Fruit fly (Drosophila melanogaster) whole organism, embryonic: ENCODE results near the gene wda.

Experiments used
- CG12071 ChIP-seq: fragments of 200-800 bp; sonication (Bioruptor generic); optimal IDR thresholded peaks from 3 replicates; lab custom pipeline; 2018; ENCODE audit warnings: missing biosample characterization, mild to moderate bottlenecking, missing genetic modification characterization
- CG12299 ChIP-seq: fragments of 200-800 bp; sonication (Bioruptor generic); optimal IDR thresholded peaks from 2 replicates; lab custom pipeline; 2018; ENCODE audit warnings: missing biosample characterization, mild to moderate bottlenecking, missing genetic modification characterization
- CG18599 ChIP-seq: fragments of 200-800 bp; sonication (Bioruptor generic); optimal IDR thresholded peaks from 3 replicates; lab custom pipeline; 2017; ENCODE audit warnings: missing biosample characterization, missing genetic modification characterization, mild to moderate bottlenecking, moderate library complexity, missing genetic modification reagents
- CG32772 ChIP-seq: fragments of 200-800 bp; sonication (Bioruptor generic); IDR thresholded peaks from 2 replicates; pipeline ENCODE4 v1.3.6; 2022; ENCODE audit warnings: missing biosample characterization, missing genetic modification characterization
- CG3995 ChIP-seq: fragments of 200-800 bp; sonication (Bioruptor generic); optimal IDR thresholded peaks from 3 replicates; lab custom pipeline; 2016; ENCODE audit warnings: missing biosample characterization, missing genetic modification characterization
- CG4282 ChIP-seq: fragments of 200-800 bp; sonication (Bioruptor generic); optimal IDR thresholded peaks from 2 replicates; lab custom pipeline; 2016; ENCODE audit warnings: missing biosample characterization, missing genetic modification characterization
- CG5180 ChIP-seq: fragments of 200-800 bp; sonication (Bioruptor generic); optimal IDR thresholded peaks from 3 replicates; lab custom pipeline; 2017; ENCODE audit warnings: missing biosample characterization, missing genetic modification characterization, mild to moderate bottlenecking, moderate library complexity, missing genetic modification reagents
- CG6175 ChIP-seq: fragments of 200-800 bp; sonication (Bioruptor generic); IDR thresholded peaks from 3 replicates; pipeline ENCODE4 v1.3.6; 2022; ENCODE audit warnings: missing biosample characterization, missing genetic modification characterization
- CG6654 ChIP-seq: fragments of 200-800 bp; sonication (Bioruptor generic); optimal IDR thresholded peaks from 2 replicates; lab custom pipeline; 2017; ENCODE audit warnings: missing biosample characterization, mild to moderate bottlenecking, missing genetic modification characterization
- CG7357 ChIP-seq: fragments of 200-800 bp; sonication (Bioruptor generic); IDR thresholded peaks from 3 replicates; pipeline ENCODE4 v1.3.6; 2022; ENCODE audit warnings: missing biosample characterization, missing genetic modification characterization
- CG8290 ChIP-seq, 3 experiments: fragments of 200-800 bp; sonication (Bioruptor generic); optimal IDR thresholded peaks; 2 replicates each; lab custom pipeline; 2016 to 2019; ENCODE audit warnings: missing biosample characterization in 3 of 3, missing genetic modification characterization in 3 of 3, mild to moderate bottlenecking in 2 of 3, moderate library complexity in 1 of 3
- CG9727 ChIP-seq: fragments of 200-800 bp; sonication (Bioruptor generic); optimal IDR thresholded peaks from 3 replicates; lab custom pipeline; 2017; ENCODE audit warnings: missing biosample characterization, mild to moderate bottlenecking, missing genetic modification characterization
- Dek ChIP-seq: fragments of 200-800 bp; sonication (Bioruptor generic); optimal IDR thresholded peaks from 3 replicates; lab custom pipeline; 2019; ENCODE audit warnings: missing biosample characterization, mild to moderate bottlenecking, missing genetic modification characterization, moderate library complexity
- Doc3 ChIP-seq: fragments of 200-800 bp; sonication (Bioruptor generic); IDR thresholded peaks from 3 replicates; pipeline ENCODE4 v1.3.6; 2022; ENCODE audit warnings: missing biosample characterization, missing genetic modification characterization; ENCODE audit not compliant: partially characterized antibody
- H2.0 ChIP-seq: fragments of 200-800 bp; sonication (Bioruptor generic); IDR thresholded peaks from 2 replicates; pipeline ENCODE4 v1.3.6; 2022; ENCODE audit warnings: missing biosample characterization, missing genetic modification characterization
- HmgD ChIP-seq: fragments of 200-800 bp; sonication (Bioruptor generic); optimal IDR thresholded peaks from 3 replicates; lab custom pipeline; 2016; ENCODE audit warnings: missing biosample characterization, missing genetic modification characterization
- Hmr ChIP-seq: fragments of 200-800 bp; sonication (Bioruptor generic); optimal IDR thresholded peaks from 3 replicates; lab custom pipeline; 2017; ENCODE audit warnings: mild to moderate bottlenecking, missing biosample characterization, missing genetic modification reagents, missing genetic modification characterization
- Mad ChIP-seq: fragments of 200-800 bp; sonication (Bioruptor generic); optimal IDR thresholded peaks from 2 replicates; lab custom pipeline; 2016; ENCODE audit warnings: missing biosample characterization, missing genetic modification characterization
- Med ChIP-seq: fragments of 200-800 bp; sonication (Bioruptor generic); peaks from one replicate; lab custom pipeline; 2016; ENCODE audit warnings: missing biosample characterization, missing genetic modification characterization, mild to moderate bottlenecking, inconsistent platforms, moderate library complexity
- Nf-YC ChIP-seq: fragments of 200-800 bp; optimal IDR thresholded peaks from 3 replicates; lab custom pipeline; 2019; ENCODE audit warnings: missing biosample characterization, mild to moderate bottlenecking, missing genetic modification characterization, moderate library complexity
- Oaz ChIP-seq: fragments of 200-800 bp; sonication (Bioruptor generic); IDR thresholded peaks from 2 replicates; pipeline ENCODE4 v1.3.6; 2022; ENCODE audit warnings: missing biosample characterization, missing genetic modification characterization
- Opbp ChIP-seq: fragments of 200-800 bp; sonication (Bioruptor generic); IDR thresholded peaks from 3 replicates; pipeline ENCODE4 v1.3.6; 2022; ENCODE audit warnings: missing biosample characterization, missing genetic modification characterization; ENCODE audit not compliant: partially characterized antibody
- Poxn ChIP-seq: fragments of 200-800 bp; sonication (Bioruptor generic); IDR thresholded peaks from 2 replicates; pipeline ENCODE4 v1.3.6; 2022; ENCODE audit warnings: missing biosample characterization, missing genetic modification characterization
- Sry-β ChIP-seq: fragments of 200-800 bp; sonication (Bioruptor generic); optimal IDR thresholded peaks from 2 replicates; lab custom pipeline; 2018; ENCODE audit warnings: missing biosample characterization, mild to moderate bottlenecking, missing genetic modification characterization, moderate library complexity
- Tbp ChIP-seq: fragments of >200 bp; optimal IDR thresholded peaks from 2 replicates; lab custom pipeline; 2018; ENCODE audit warnings: missing biosample characterization, missing genetic modification characterization
- Usf ChIP-seq: fragments of 200-800 bp; sonication (Bioruptor generic); optimal IDR thresholded peaks from 2 replicates; lab custom pipeline; 2017; ENCODE audit warnings: missing genotype, missing biosample characterization, missing genetic modification characterization
- amos ChIP-seq: fragments of 200-800 bp; sonication (Bioruptor generic); IDR thresholded peaks from 2 replicates; pipeline ENCODE4 v1.3.6; 2022; ENCODE audit warnings: missing biosample characterization, missing genetic modification characterization; ENCODE audit not compliant: partially characterized antibody
- aop ChIP-seq: fragments of 200-800 bp; sonication (Bioruptor generic); IDR thresholded peaks from 2 replicates; pipeline ENCODE4 v1.3.6; 2022; ENCODE audit warnings: missing biosample characterization, missing genetic modification characterization
- az2 ChIP-seq: fragments of 200-800 bp; sonication (Bioruptor generic); optimal IDR thresholded peaks from 3 replicates; lab custom pipeline; 2016; ENCODE audit warnings: missing biosample characterization, missing genetic modification characterization
- bab2 ChIP-seq: fragments of 200-800 bp; sonication (Bioruptor generic); optimal IDR thresholded peaks from 2 replicates; lab custom pipeline; 2016; ENCODE audit warnings: missing biosample characterization, missing genetic modification characterization
- croc ChIP-seq: fragments of 200-800 bp; sonication (Bioruptor generic); conservative IDR thresholded peaks from 3 replicates; pipeline ENCODE4 v1.3.6; 2022; ENCODE audit warnings: missing biosample characterization, missing genetic modification characterization
- crol ChIP-seq: fragments of 200-800 bp; sonication (Bioruptor generic); IDR thresholded peaks from 2 replicates; pipeline ENCODE4 v1.3.6; 2022; ENCODE audit warnings: missing biosample characterization, missing genetic modification characterization
- disco-r ChIP-seq: fragments of 200-800 bp; sonication (Bioruptor generic); optimal IDR thresholded peaks from 2 replicates; lab custom pipeline; 2016; ENCODE audit warnings: missing biosample characterization, missing genetic modification characterization
- emc ChIP-seq: fragments of 200-800 bp; sonication (Bioruptor generic); optimal IDR thresholded peaks from 2 replicates; lab custom pipeline; 2016; ENCODE audit warnings: missing biosample characterization, missing genetic modification characterization
- fu2 ChIP-seq: fragments of 200-800 bp; sonication (Bioruptor generic); optimal IDR thresholded peaks from 2 replicates; lab custom pipeline; 2016; ENCODE audit warnings: missing biosample characterization, missing genetic modification characterization
- hbn ChIP-seq: fragments of 200-800 bp; sonication (Bioruptor generic); IDR thresholded peaks from 2 replicates; pipeline ENCODE4 v1.3.6; 2022; ENCODE audit warnings: missing biosample characterization, missing genetic modification characterization; ENCODE audit not compliant: partially characterized antibody
- her ChIP-seq: fragments of 200-800 bp; sonication (Bioruptor generic); optimal IDR thresholded peaks from 2 replicates; lab custom pipeline; 2016; ENCODE audit warnings: missing biosample characterization, missing genetic modification characterization
- hkb ChIP-seq, 2 experiments: fragments of 200-800 bp in 1 of 2; fragments of >200 bp in 1 of 2; sonication (Bioruptor generic) in 1 of 2; IDR thresholded peaks in 1 of 2; optimal IDR thresholded peaks in 1 of 2; 2 replicates each; pipeline versions ENCODE4 v1.3.6 to Lab custom; 2017 to 2022; ENCODE audit warnings: missing biosample characterization in 1 of 2, missing genetic modification characterization in 1 of 2
- kni ChIP-seq: fragments of 200-800 bp; sonication (Bioruptor generic); optimal IDR thresholded peaks from 3 replicates; lab custom pipeline; 2017; ENCODE audit warnings: mild to moderate bottlenecking, missing biosample characterization, missing genetic modification reagents, missing genetic modification characterization
- lola ChIP-seq, 3 experiments: fragments of >200 bp in 2 of 3; fragments of 200-800 bp in 1 of 3; sonication (Bioruptor generic) in 1 of 3; optimal IDR thresholded peaks; 2 replicates each; lab custom pipeline; 2017 to 2019; ENCODE audit warnings: missing biosample characterization in 3 of 3, missing genetic modification characterization in 3 of 3, mild to moderate bottlenecking in 1 of 3, moderate library complexity in 1 of 3
- nom ChIP-seq: fragments of 200-800 bp; sonication (Bioruptor generic); optimal IDR thresholded peaks from 2 replicates; lab custom pipeline; 2017; ENCODE audit warnings: missing biosample characterization, missing genetic modification characterization, mild to moderate bottlenecking, moderate library complexity, missing genetic modification reagents
- seq ChIP-seq: fragments of 200-800 bp; sonication (Bioruptor generic); IDR thresholded peaks from 2 replicates; pipeline ENCODE4 v1.3.6; 2022; ENCODE audit warnings: missing biosample characterization, missing genetic modification characterization
- sr ChIP-seq: fragments of 200-800 bp; sonication (Bioruptor generic); IDR thresholded peaks from 3 replicates; pipeline ENCODE4 v1.3.6; 2022; ENCODE audit warnings: missing biosample characterization, missing genetic modification characterization
- stwl ChIP-seq: fragments of 200-800 bp; sonication (Bioruptor generic); optimal IDR thresholded peaks from 3 replicates; lab custom pipeline; 2018; ENCODE audit warnings: missing biosample characterization, mild to moderate bottlenecking, missing genetic modification characterization, moderate library complexity
- tio ChIP-seq: fragments of 200-800 bp; sonication (Bioruptor generic); optimal IDR thresholded peaks from 2 replicates; lab custom pipeline; 2017; ENCODE audit warnings: missing biosample characterization, missing genetic modification characterization, inconsistent platforms
- tll ChIP-seq, 2 experiments: fragments of 200-800 bp in 1 of 2; fragments of >200 bp in 1 of 2; sonication (Bioruptor generic) in 1 of 2; optimal IDR thresholded peaks; 2 replicates each; lab custom pipeline; 2017 to 2019; ENCODE audit warnings: missing biosample characterization in 2 of 2, missing genetic modification characterization in 2 of 2, mild to moderate bottlenecking in 1 of 2, moderate library complexity in 1 of 2
- trem ChIP-seq: fragments of 200-800 bp; optimal IDR thresholded peaks from 3 replicates; lab custom pipeline; 2019; ENCODE audit warnings: missing biosample characterization, mild to moderate bottlenecking, missing genetic modification characterization, moderate library complexity
- twi ChIP-seq: fragments of 200-800 bp; optimal IDR thresholded peaks from 2 replicates; lab custom pipeline; 2019; ENCODE audit warnings: missing biosample characterization, mild to moderate bottlenecking, missing genetic modification characterization, moderate library complexity
- zfh1 ChIP-seq: fragments of 200-800 bp; sonication (Bioruptor generic); IDR thresholded peaks from 3 replicates; pipeline ENCODE4 v1.3.6; 2022; ENCODE audit warnings: missing biosample characterization, missing genetic modification characterization

Gene wda

DNA sequence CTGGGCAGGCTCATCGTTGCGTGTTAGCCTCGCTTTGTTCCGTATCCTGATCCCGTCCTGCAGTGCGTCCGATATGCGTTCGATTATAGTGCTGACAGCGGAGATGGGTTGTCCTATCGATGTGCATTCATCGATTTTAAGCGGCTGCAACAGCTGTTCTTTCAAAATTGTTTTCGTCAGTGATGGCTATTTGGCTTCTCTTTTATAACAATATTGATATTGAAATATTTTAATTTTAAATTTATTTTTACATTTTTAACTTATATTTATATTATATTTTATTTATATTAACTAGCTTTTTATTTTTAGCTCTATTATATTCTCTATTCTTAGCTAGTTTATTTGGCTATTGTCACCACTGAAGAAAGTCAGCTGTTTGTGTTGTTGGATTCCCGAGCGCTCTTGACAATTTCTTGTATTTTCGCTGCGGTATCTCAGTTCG, at the start of gene wda, which contains the start of gene Pex11c:
wda (minus strand) TSS at position 102 of the 442 bp plus-strand sequence.
Pex11c (plus strand) TSS at position 380 of the 442 bp plus-strand sequence.
- TF ChIP-seq emc (GFP tag; lab: Kevin White, UChicago) (no peak), CG4282 (GFP tag; lab: Kevin White, UChicago) (no peak), Nf-YC (peak; percentile 78), CG12071 (GFP tag; lab: Kevin White, UChicago) (no peak), CG8290 (GFP tag; optimal IDR thresholded peaks at IDR 0.05; lab: Kevin White, UChicago) (peak; percentile 30), CG8290 (tag; optimal IDR thresholded peaks at IDR 0.05; lab: Kevin White, UChicago) (no peak), trem (tag; lab: Kevin White, UChicago) (peak; percentile 88), Usf (GFP tag; lab: Kevin White, UChicago) (peak; percentile 70), nom (no peak), fu2 (GFP tag; lab: Kevin White, UChicago) (no peak), Sry-β (GFP tag; lab: Kevin White, UChicago) (peak; percentile 98), zfh1 (peak; percentile 88), Hmr (GFP tag; lab: Kevin White, UChicago) (peak; percentile 89), tll (GFP tag; optimal IDR thresholded peaks at IDR 0.05; lab: Kevin White, UChicago) (peak in 1 of 2 experiments; percentile 64), seq (GFP tag; lab: Robert Waterston, UW) (peak; percentile 64), CG6654 (GFP tag; lab: Kevin White, UChicago) (no peak), kni (GFP tag; lab: Kevin White, UChicago) (no peak), croc (GFP tag; lab: Robert Waterston, UW) (peak; percentile 88), Oaz (GFP tag; lab: Robert Waterston, UW) (no peak), CG6175 (GFP tag; lab: Robert Waterston, UW) (no peak; the same call in 2 of the 3 replicates), Doc3 (peak; percentile 66; the same call in 1 of the 3 replicates), hkb (optimal IDR thresholded peaks at IDR 0.05; lab: Kevin White, UChicago) (no peak), hkb (GFP tag; IDR thresholded peaks at IDR 0.05; lab: Robert Waterston, UW) (peak; percentile 88), CG9727 (GFP tag; lab: Kevin White, UChicago) (peak; percentile 80), lola (GFP tag; optimal IDR thresholded peaks at IDR 0.05; lab: Kevin White, UChicago) (peak in 1 of 3 experiments; percentile 95), Opbp (GFP tag; lab: Robert Waterston, UW) (peak; percentile 77; the same call in 2 of the 3 replicates), stwl (peak; percentile 60), her (no peak), crol (GFP tag; lab: Robert Waterston, UW) (no peak), CG7357 (GFP tag; lab: Robert Waterston, UW) (peak; percentile 75; the same call in 2 of the 3 replicates), Mad (GFP tag; lab: Kevin White, UChicago) (peak; percentile 44), Tbp (GFP tag; lab: Kevin White, UChicago) (no peak), aop (GFP tag; lab: Robert Waterston, UW) (no peak), CG5180 (no peak), amos (peak; percentile 77), H2.0 (GFP tag; lab: Robert Waterston, UW) (peak; percentile 79), Poxn (GFP tag; lab: Robert Waterston, UW) (peak; percentile 35; the same call in 1 of the 2 replicates), CG18599 (peak; percentile 85), hbn (GFP tag; lab: Robert Waterston, UW) (peak; percentile 54), CG32772 (GFP tag; lab: Robert Waterston, UW) (no peak; the same call in 1 of the 2 replicates), CG3995 (no peak), HmgD (GFP tag; lab: Kevin White, UChicago) (no peak), tio (peak; percentile 65), Dek (tag; lab: Kevin White, UChicago) (peak; percentile 91), disco-r (GFP tag; lab: Kevin White, UChicago) (no peak), Med (GFP tag; lab: Kevin White, UChicago) (peak; percentile 79), az2 (GFP tag; lab: Kevin White, UChicago) (peak; percentile 88), twi (tag; lab: Kevin White, UChicago) (peak; percentile 86), CG12299 (tag; lab: Kevin White, UChicago) (peak; percentile 77), bab2 (no peak), sr (no peak)
